Worm (Caenorhabditis elegans) whole organism, L4 larva: ENCODE results near the gene cest-9.1.

Experiments
- D1046.2 ChIP-seq: fragments of 200-800 bp; sonication (Bioruptor generic); IDR thresholded peaks from 2 replicates; pipeline ENCODE4 v1.3.6; 2022; ENCODE audit warnings: missing genetic modification characterization, missing compliant biosample characterization
- F37D6.2 ChIP-seq: sonication (generic microtip); optimal IDR thresholded peaks from 2 replicates; lab custom pipeline; 2016; ENCODE audit warnings: mild to moderate bottlenecking, missing genetic modification characterization, missing compliant biosample characterization
- F44E2.7 ChIP-seq: fragments of 200-800 bp; sonication (Bioruptor generic); IDR thresholded peaks from 2 replicates; pipeline ENCODE4 v2.1.2; 2022; ENCODE audit warnings: missing genetic modification characterization, missing compliant biosample characterization
- R02D3.7 ChIP-seq: fragments of 150-350 bp; sonication (generic microtip); optimal IDR thresholded peaks from 3 replicates; lab custom pipeline; 2014; ENCODE audit warnings: missing biosample characterization, missing genetic modification characterization
- T26A8.4 ChIP-seq: fragments of 200-800 bp; sonication (Bioruptor generic); IDR thresholded peaks from 2 replicates; pipeline ENCODE4 v1.3.6; 2022; ENCODE audit warnings: missing genetic modification characterization, missing compliant biosample characterization
- Y105C5A.15 ChIP-seq: fragments of 200-800 bp; sonication (Bioruptor generic); IDR thresholded peaks from 2 replicates; pipeline ENCODE4 v1.3.6; 2022; ENCODE audit warnings: missing genetic modification characterization, missing compliant biosample characterization
- Y48G9A.11 ChIP-seq: fragments of 200-800 bp; sonication (Bioruptor generic); IDR thresholded peaks from 2 replicates; pipeline ENCODE4 v1.3.6; 2022; ENCODE audit warnings: missing genetic modification reagents, missing genetic modification characterization, missing compliant biosample characterization
- ZK337.2 ChIP-seq: fragments of 200-800 bp; sonication (Bioruptor generic); IDR thresholded peaks from 2 replicates; pipeline ENCODE4 v1.3.6; 2022; ENCODE audit warnings: missing genetic modification reagents, missing genetic modification characterization, missing compliant biosample characterization
- aha-1 ChIP-seq: fragments of 150-350 bp; peaks from one replicate; lab custom pipeline; 2014; ENCODE audit warnings: missing biosample characterization, missing genetic modification characterization
- ama-1 ChIP-seq: fragments of 150-350 bp; optimal IDR thresholded peaks from 2 replicates; lab custom pipeline; 2014; ENCODE audit warnings: inconsistent platforms, mixed read lengths
- arid-1 ChIP-seq: fragments of 200-800 bp; sonication (Bioruptor generic); conservative IDR thresholded peaks from 2 replicates; pipeline ENCODE4 v1.3.6; 2022; ENCODE audit warnings: missing genetic modification reagents, missing genetic modification characterization, missing compliant biosample characterization
- ceh-32 ChIP-seq: sonication (generic microtip); optimal IDR thresholded peaks from 2 replicates; lab custom pipeline; 2016; ENCODE audit warnings: mild to moderate bottlenecking, missing genetic modification characterization, missing compliant biosample characterization; ENCODE audit not compliant: poor library complexity
- daf-16 ChIP-seq, 3 experiments: sonication (generic microtip); optimal IDR thresholded peaks; 2 replicates each; lab custom pipeline; 2016 to 2017; ENCODE audit warnings: missing genetic modification characterization in 3 of 3, missing genetic modification reagents in 3 of 3, mild to moderate bottlenecking in 2 of 3, missing compliant biosample characterization in 2 of 3, missing biosample characterization in 1 of 3, moderate library complexity in 1 of 3
- dmd-6 ChIP-seq: fragments of 200-800 bp; sonication (Bioruptor generic); IDR thresholded peaks from 2 replicates; pipeline ENCODE4 v1.3.6; 2022; ENCODE audit warnings: missing genetic modification reagents, missing genetic modification characterization, missing compliant biosample characterization
- dmd-8 ChIP-seq: fragments of 200-800 bp; sonication (Bioruptor generic); IDR thresholded peaks from 2 replicates; pipeline ENCODE4 v1.3.6; 2022; ENCODE audit warnings: missing genetic modification characterization, missing compliant biosample characterization
- dpl-1 ChIP-seq: fragments of 150-350 bp; optimal IDR thresholded peaks from 2 replicates; lab custom pipeline; 2014; ENCODE audit warnings: missing biosample characterization, missing genetic modification reagents, missing genetic modification characterization
- dve-1 ChIP-seq: sonication (generic microtip); optimal IDR thresholded peaks from 2 replicates; lab custom pipeline; 2017; ENCODE audit warnings: antibody characterized with exemption, mild to moderate bottlenecking, missing genetic modification characterization, missing compliant biosample characterization; ENCODE audit not compliant: insufficient read depth
- hlh-11 ChIP-seq: fragments of 200-800 bp; sonication (Bioruptor generic); optimal IDR thresholded peaks from 2 replicates; lab custom pipeline; 2018; ENCODE audit warnings: mild to moderate bottlenecking, missing genetic modification characterization, missing compliant biosample characterization
- jun-1 ChIP-seq: fragments of 150-350 bp; optimal IDR thresholded peaks from 2 replicates; lab custom pipeline; 2014; ENCODE audit warnings: missing biosample characterization, missing genetic modification reagents, missing genetic modification characterization
- lin-38 ChIP-seq: fragments of 200-800 bp; sonication (Bioruptor generic); IDR thresholded peaks from 2 replicates; pipeline ENCODE4 v1.3.6; 2022; ENCODE audit warnings: missing genetic modification reagents, missing genetic modification characterization, missing compliant biosample characterization
- madf-5 ChIP-seq, 2 experiments: fragments of 200-800 bp; sonication (Bioruptor generic); IDR thresholded peaks; 2 replicates each; pipeline ENCODE4 v1.3.6; 2022; ENCODE audit warnings: missing compliant biosample characterization in 2 of 2, missing genetic modification characterization in 2 of 2
- mdl-1 ChIP-seq, 2 experiments: fragments of 150-350 bp in 1 of 2; sonication (generic microtip) in 1 of 2; optimal IDR thresholded peaks; 2 replicates each; lab custom pipeline; 2014 to 2017; ENCODE audit warnings: missing biosample characterization in 2 of 2, missing genetic modification characterization in 2 of 2
- mep-1 ChIP-seq: fragments of 150-350 bp; sonication (generic microtip); optimal IDR thresholded peaks from 3 replicates; lab custom pipeline; 2014; ENCODE audit warnings: missing biosample characterization, missing genetic modification characterization
- nhr-28 ChIP-seq: fragments of 150-350 bp; optimal IDR thresholded peaks from 2 replicates; lab custom pipeline; 2014; ENCODE audit warnings: missing biosample characterization, missing genetic modification characterization
- nhr-41 ChIP-seq: fragments of 200-800 bp; sonication (Bioruptor generic); IDR thresholded peaks from 2 replicates; pipeline ENCODE4 v1.3.6; 2022; ENCODE audit warnings: missing genetic modification reagents, missing genetic modification characterization, missing compliant biosample characterization
- nhr-48 ChIP-seq: sonication (generic microtip); optimal IDR thresholded peaks from 2 replicates; lab custom pipeline; 2016; ENCODE audit warnings: mild to moderate bottlenecking, missing genetic modification characterization, missing compliant biosample characterization
- nhr-6 ChIP-seq: fragments of 150-350 bp; optimal IDR thresholded peaks from 2 replicates; lab custom pipeline; 2014; ENCODE audit warnings: missing biosample characterization, missing genetic modification characterization
- nhr-76 ChIP-seq: fragments of 150-350 bp; optimal IDR thresholded peaks from 2 replicates; lab custom pipeline; 2014; ENCODE audit warnings: missing biosample characterization, missing genetic modification characterization
- php-3 ChIP-seq: fragments of 200-800 bp; sonication (Bioruptor generic); IDR thresholded peaks from 2 replicates; pipeline ENCODE4 v1.3.6; 2022; ENCODE audit warnings: missing genetic modification reagents, missing genetic modification characterization, missing compliant biosample characterization
- pqm-1 ChIP-seq: sonication (generic microtip); optimal IDR thresholded peaks from 2 replicates; lab custom pipeline; 2017; ENCODE audit warnings: missing biosample characterization, missing genetic modification characterization
- sdz-12 ChIP-seq: fragments of 200-800 bp; sonication (Bioruptor generic); optimal IDR thresholded peaks from 2 replicates; lab custom pipeline; 2018; ENCODE audit warnings: mild to moderate bottlenecking, missing genetic modification characterization, missing compliant biosample characterization
- set-16 ChIP-seq: fragments of 200-800 bp; sonication (Bioruptor generic); IDR thresholded peaks from 2 replicates; pipeline ENCODE4 v1.3.6; 2022; ENCODE audit warnings: missing genetic modification reagents, missing genetic modification characterization, missing compliant biosample characterization
- snpc-1.2 ChIP-seq: fragments of 200-800 bp; sonication (Bioruptor generic); IDR thresholded peaks from 2 replicates; pipeline ENCODE4 v1.3.6; 2022; ENCODE audit warnings: missing genetic modification reagents, missing genetic modification characterization, missing compliant biosample characterization
- unc-39 ChIP-seq: sonication (generic microtip); optimal IDR thresholded peaks from 2 replicates; lab custom pipeline; 2017; ENCODE audit warnings: missing biosample characterization, missing genetic modification characterization
- zag-1 ChIP-seq: fragments of 150-350 bp; optimal IDR thresholded peaks from 2 replicates; lab custom pipeline; 2014; ENCODE audit warnings: missing biosample characterization, missing genetic modification characterization
- zfp-2 ChIP-seq: sonication (generic microtip); optimal IDR thresholded peaks from 2 replicates; lab custom pipeline; 2016; ENCODE audit warnings: mild to moderate bottlenecking, missing genetic modification characterization, missing compliant biosample characterization
- zip-2 ChIP-seq: fragments of 150-350 bp; optimal IDR thresholded peaks from 2 replicates; lab custom pipeline; 2014; ENCODE audit warnings: missing biosample characterization, missing genetic modification characterization

The cest-9.1 gene

DNA sequence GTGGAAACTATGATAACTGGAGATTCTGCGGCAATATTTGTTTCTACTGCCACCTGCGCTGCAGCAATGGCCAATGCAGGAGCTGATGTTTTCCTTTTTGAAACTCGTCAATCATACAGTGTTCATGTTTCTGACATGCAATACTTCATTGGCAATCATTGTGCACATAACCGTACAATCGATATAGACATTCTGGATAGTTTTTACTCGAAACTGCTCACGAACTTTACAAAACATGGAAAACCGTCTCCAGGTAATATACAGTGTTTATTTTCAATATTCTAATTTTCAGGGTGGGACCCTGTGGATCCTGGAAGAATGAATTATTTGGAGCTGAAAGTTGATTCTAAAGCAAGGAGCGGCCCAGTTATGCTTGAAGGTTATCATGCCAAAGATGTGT is 4.2 kb upstream of the cest-9.1 start, which contains the start of gene cest-9.2:
Gene cest-9.2, plus strand, starts transcription at position 301 of the 400 bp plus-strand sequence.
- TF ChIP-seq F37D6.2 (tag; lab: Kevin White, UChicago) (no peak), zag-1 (no peak), set-16 (GFP tag; lab: Robert Waterston, UW) (no peak), nhr-28 (tag; lab: Kevin White, UChicago) (no peak), R02D3.7 (tag; lab: Kevin White, UChicago) (no peak), aha-1 (peak; percentile 28), arid-1 (GFP tag; lab: Robert Waterston, UW) (no peak), daf-16 (GFP tag; optimal IDR thresholded peaks at IDR 0.05; lab: Kevin White, UChicago) (no peak), daf-16 (tag; optimal IDR thresholded peaks at IDR 0.05; lab: Kevin White, UChicago) (peak; percentile 2), F44E2.7 (GFP tag; lab: Robert Waterston, UW) (no peak)

ce11 chrX:12222723-12223122 is 3.3 kb upstream of the cest-9.1 start:
- TF ChIP-seq dve-1 (tag; lab: Kevin White, UChicago) (peak; percentile 63), lin-38 (GFP tag; lab: Robert Waterston, UW) (no peak), nhr-28 (tag; lab: Kevin White, UChicago) (peak; percentile 24), daf-16 (GFP tag; optimal IDR thresholded peaks at IDR 0.05; lab: Kevin White, UChicago) (no peak), daf-16 (tag; optimal IDR thresholded peaks at IDR 0.05; lab: Kevin White, UChicago) (peak; percentile 95), pqm-1 (tag; lab: Kevin White, UChicago) (peak; percentile 19), Y48G9A.11 (GFP tag; lab: Robert Waterston, UW) (no peak), nhr-41 (GFP tag; lab: Robert Waterston, UW) (no peak), hlh-11 (tag; lab: Kevin White, UChicago) (peak; percentile 36)

DNA sequence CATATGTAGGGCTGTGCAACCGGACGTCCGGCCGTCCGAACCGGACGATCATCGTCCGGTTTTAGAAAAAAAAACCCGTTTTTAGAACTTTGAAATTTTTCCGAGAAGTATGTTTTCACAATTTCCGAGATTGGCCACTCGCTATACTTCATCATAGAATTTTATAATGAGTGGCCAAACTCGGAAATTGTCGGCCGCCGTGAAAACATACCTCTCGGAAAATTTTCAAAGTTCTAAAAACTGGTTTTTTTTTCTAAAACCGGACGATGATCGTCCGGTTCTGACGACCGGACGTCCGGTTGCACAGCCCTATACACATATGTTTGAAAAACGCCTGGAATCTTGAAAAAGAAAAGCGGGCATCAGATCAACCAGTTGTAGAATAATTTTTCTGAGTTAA is 1.1 kb downstream of the cest-9.1 start:
- TF ChIP-seq nhr-6 (tag; lab: Kevin White, UChicago): no peak
- TF ChIP-seq arid-1 (GFP tag; lab: Robert Waterston, UW): no peak
- TF ChIP-seq php-3 (GFP tag; lab: Robert Waterston, UW): no peak
- no peak for TF ChIP-seq ceh-32 (tag; lab: Kevin White, UChicago)
- no peak for TF ChIP-seq zag-1
- TF ChIP-seq dpl-1: no peak
- TF ChIP-seq T26A8.4 (GFP tag; lab: Robert Waterston, UW): no peak
- TF ChIP-seq ama-1: no peak

ce11 chrX:12229651-12230050 is 3.7 kb downstream of the cest-9.1 start, which contains the start of gene cest-7:
Gene cest-7, plus strand, starts transcription at chrX:12229951.
- TF ChIP-seq daf-16 (GFP tag; optimal IDR thresholded peaks at IDR 0.05; lab: Kevin White, UChicago) (no peak), daf-16 (tag; optimal IDR thresholded peaks at IDR 0.05; lab: Kevin White, UChicago) (peak; percentile 82), mep-1 (tag; lab: Kevin White, UChicago) (no peak)

DNA sequence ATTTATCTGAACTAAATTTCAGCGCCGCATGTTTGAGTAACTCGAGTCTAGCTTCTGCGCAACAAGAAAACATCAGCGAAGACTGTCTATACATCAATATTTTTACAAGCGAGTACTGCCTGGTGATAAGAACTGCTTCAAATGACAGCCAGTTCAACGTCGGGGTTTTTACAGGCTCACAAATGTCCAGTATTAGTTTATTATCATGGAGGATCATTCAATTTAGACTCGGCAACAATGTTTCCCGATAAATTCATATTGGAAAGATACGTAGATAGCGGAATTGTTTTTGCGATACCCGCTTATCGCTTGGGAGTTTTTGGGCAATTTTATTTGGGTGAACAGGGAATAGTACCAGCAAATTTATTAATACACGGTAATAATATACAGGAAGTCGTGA is 4.4 kb downstream of the cest-9.1 start:
- TF ChIP-seq jun-1 (tag; lab: Kevin White, UChicago): no peak
- no peak for TF ChIP-seq dmd-8
- no peak for TF ChIP-seq unc-39 (tag; lab: Kevin White, UChicago)
- TF ChIP-seq dpl-1: no peak
- peak in 1 of 2 experiments; percentile 36 for TF ChIP-seq daf-16 (GFP tag; optimal IDR thresholded peaks at IDR 0.05; lab: Kevin White, UChicago)
- peak; percentile 95 for TF ChIP-seq daf-16 (tag; optimal IDR thresholded peaks at IDR 0.05; lab: Kevin White, UChicago)
- TF ChIP-seq nhr-76: no peak
- no peak for TF ChIP-seq mdl-1 (tag; optimal IDR thresholded peaks at IDR 0.05; lab: Kevin White, UChicago)
- peak; percentile 90 for TF ChIP-seq php-3 (GFP tag; lab: Robert Waterston, UW)
- no peak for TF ChIP-seq madf-5 (GFP tag; IDR thresholded peaks at IDR 0.05; lab: Robert Waterston, UW)
- peak; percentile 62 for TF ChIP-seq aha-1
- TF ChIP-seq snpc-1.2 (GFP tag; lab: Robert Waterston, UW): no peak
- no peak for TF ChIP-seq ZK337.2 (GFP tag; lab: Robert Waterston, UW)
- TF ChIP-seq dmd-6 (GFP tag; lab: Robert Waterston, UW): peak; percentile 79
- TF ChIP-seq nhr-41 (GFP tag; lab: Robert Waterston, UW): no peak
- no peak for TF ChIP-seq sdz-12 (GFP tag; lab: Kevin White, UChicago)
- peak; percentile 41 for TF ChIP-seq nhr-28 (tag; lab: Kevin White, UChicago)
- TF ChIP-seq Y105C5A.15 (GFP tag; lab: Robert Waterston, UW): no peak
- TF ChIP-seq zfp-2 (tag; lab: Kevin White, UChicago): no peak
- no peak for TF ChIP-seq zip-2 (tag; lab: Kevin White, UChicago)
- TF ChIP-seq dve-1 (tag; lab: Kevin White, UChicago): peak; percentile 71
- no peak for TF ChIP-seq D1046.2 (GFP tag; lab: Robert Waterston, UW)
- peak; percentile 72 for TF ChIP-seq hlh-11 (tag; lab: Kevin White, UChicago)
- TF ChIP-seq nhr-48 (tag; lab: Kevin White, UChicago): peak; percentile 29
